Worm (Caenorhabditis elegans) whole organism, L2 larva: ENCODE data around the gene C50A2.3.

ENCODE experiments used
- C34F6.9 ChIP-seq: fragments of 150-350 bp; optimal IDR thresholded peaks from 2 replicates; lab custom pipeline; 2014; ENCODE audit warnings: missing biosample characterization, missing genetic modification characterization
- F13H6.1 ChIP-seq: sonication (generic microtip); optimal IDR thresholded peaks from 2 replicates; lab custom pipeline; 2016; ENCODE audit warnings: missing genetic modification characterization, missing compliant biosample characterization
- Y55F3AM.14 ChIP-seq: fragments of 200-800 bp; sonication (Bioruptor generic); optimal IDR thresholded peaks from 2 replicates; lab custom pipeline; 2018; ENCODE audit warnings: mild to moderate bottlenecking, missing genetic modification characterization, missing compliant biosample characterization
- ama-1 ChIP-seq: fragments of 150-350 bp; optimal IDR thresholded peaks from 2 replicates; lab custom pipeline; 2018; ENCODE audit warnings: inconsistent platforms
- blmp-1 ChIP-seq: sonication (generic microtip); optimal IDR thresholded peaks from 2 replicates; lab custom pipeline; 2017; ENCODE audit warnings: missing genetic modification characterization, mild to moderate bottlenecking, missing compliant biosample characterization, antibody characterized with exemption, moderate library complexity; ENCODE audit not compliant: insufficient read depth
- ceh-16 ChIP-seq: fragments of 150-350 bp; optimal IDR thresholded peaks from 2 replicates; lab custom pipeline; 2014; ENCODE audit warnings: missing biosample characterization, missing genetic modification characterization
- crh-2 ChIP-seq: sonication (generic microtip); optimal IDR thresholded peaks from 2 replicates; lab custom pipeline; 2017; ENCODE audit warnings: missing biosample characterization, missing genetic modification characterization
- dmd-4 ChIP-seq: sonication (generic microtip); optimal IDR thresholded peaks from 2 replicates; lab custom pipeline; 2017; ENCODE audit warnings: missing biosample characterization, missing genetic modification characterization
- egl-27 ChIP-seq: sonication (generic microtip); optimal IDR thresholded peaks from 3 replicates; lab custom pipeline; 2017; ENCODE audit warnings: missing biosample characterization, missing genetic modification reagents, missing genetic modification characterization
- elt-1 ChIP-seq: fragments of 150-350 bp; optimal IDR thresholded peaks from 2 replicates; lab custom pipeline; 2014; ENCODE audit warnings: missing biosample characterization, missing genetic modification characterization
- elt-3 ChIP-seq: sonication (generic microtip); optimal IDR thresholded peaks from 2 replicates; lab custom pipeline; 2017; ENCODE audit warnings: missing biosample characterization, missing genetic modification characterization
- fos-1 ChIP-seq: fragments of 150-350 bp; optimal IDR thresholded peaks from 2 replicates; lab custom pipeline; 2014; ENCODE audit warnings: missing biosample characterization, missing genetic modification characterization
- gmeb-1 ChIP-seq: fragments of 150-350 bp; optimal IDR thresholded peaks from 2 replicates; lab custom pipeline; 2014; ENCODE audit warnings: missing biosample characterization, missing genetic modification characterization
- lin-13 ChIP-seq: fragments of 150-350 bp; optimal IDR thresholded peaks from 2 replicates; lab custom pipeline; 2014; ENCODE audit warnings: missing biosample characterization, missing genetic modification reagents, missing genetic modification characterization
- lin-39 ChIP-seq: fragments of 150-350 bp; optimal IDR thresholded peaks from 2 replicates; lab custom pipeline; 2014; ENCODE audit warnings: missing biosample characterization, missing genetic modification reagents, missing genetic modification characterization
- lsy-2 ChIP-seq, 2 experiments: fragments of 150-350 bp in 1 of 2; sonication (generic microtip) in 1 of 2; optimal IDR thresholded peaks; 2 replicates each; lab custom pipeline; 2014 to 2017; ENCODE audit warnings: missing biosample characterization in 2 of 2, missing genetic modification characterization in 2 of 2
- mab-5 ChIP-seq: fragments of 150-350 bp; optimal IDR thresholded peaks from 2 replicates; lab custom pipeline; 2014; ENCODE audit warnings: missing biosample characterization, missing genetic modification characterization
- mdl-1 ChIP-seq, 2 experiments: fragments of 150-350 bp in 1 of 2; sonication (generic microtip) in 1 of 2; optimal IDR thresholded peaks; 2 replicates each; lab custom pipeline; 2017; ENCODE audit warnings: missing biosample characterization in 2 of 2, missing genetic modification characterization in 2 of 2
- nhr-10 ChIP-seq: sonication (generic microtip); optimal IDR thresholded peaks from 2 replicates; lab custom pipeline; 2017; ENCODE audit warnings: missing biosample characterization, missing genetic modification characterization
- nhr-11 ChIP-seq: fragments of 150-350 bp; optimal IDR thresholded peaks from 2 replicates; lab custom pipeline; 2014; ENCODE audit warnings: missing biosample characterization, missing genetic modification characterization
- nhr-12 ChIP-seq: fragments of 150-350 bp; optimal IDR thresholded peaks from 2 replicates; lab custom pipeline; 2014; ENCODE audit warnings: missing biosample characterization, missing genetic modification characterization
- nhr-129 ChIP-seq: fragments of 150-350 bp; optimal IDR thresholded peaks from 2 replicates; lab custom pipeline; 2014; ENCODE audit warnings: missing biosample characterization, missing genetic modification characterization
- nhr-21 ChIP-seq: fragments of 150-350 bp; optimal IDR thresholded peaks from 2 replicates; lab custom pipeline; 2014; ENCODE audit warnings: missing biosample characterization, missing genetic modification characterization
- nhr-23 ChIP-seq: fragments of 150-350 bp; optimal IDR thresholded peaks from 2 replicates; lab custom pipeline; 2014; ENCODE audit warnings: missing biosample characterization, missing genetic modification reagents, missing genetic modification characterization
- nhr-25 ChIP-seq: fragments of 150-350 bp; sonication (generic microtip); optimal IDR thresholded peaks from 3 replicates; lab custom pipeline; 2014; ENCODE audit warnings: missing biosample characterization, missing genetic modification characterization
- nhr-77 ChIP-seq: fragments of 150-350 bp; optimal IDR thresholded peaks from 2 replicates; lab custom pipeline; 2014; ENCODE audit warnings: missing biosample characterization, missing genetic modification characterization
- peb-1 ChIP-seq: fragments of 150-350 bp; optimal IDR thresholded peaks from 2 replicates; lab custom pipeline; 2014; ENCODE audit warnings: missing biosample characterization, missing genetic modification characterization
- skn-1 ChIP-seq: sonication (generic microtip); optimal IDR thresholded peaks from 2 replicates; lab custom pipeline; 2017; ENCODE audit warnings: missing biosample characterization, missing genetic modification characterization
- sma-9 ChIP-seq, 2 experiments: fragments of 150-350 bp in 1 of 2; sonication (generic microtip) in 1 of 2; optimal IDR thresholded peaks; 2 replicates each; lab custom pipeline; 2014 to 2016; ENCODE audit warnings: missing genetic modification characterization in 2 of 2, mild to moderate bottlenecking in 1 of 2, missing biosample characterization in 1 of 2, missing compliant biosample characterization in 1 of 2, missing genetic modification reagents in 1 of 2, moderate library complexity in 1 of 2
- unc-39 ChIP-seq: fragments of 150-350 bp; optimal IDR thresholded peaks from 2 replicates; lab custom pipeline; 2014; ENCODE audit warnings: missing biosample characterization, missing genetic modification characterization
- unc-62 ChIP-seq: fragments of 150-350 bp; optimal IDR thresholded peaks from 2 replicates; lab custom pipeline; 2014; ENCODE audit warnings: missing biosample characterization, missing genetic modification reagents, missing genetic modification characterization
- zag-1 ChIP-seq: fragments of 150-350 bp; optimal IDR thresholded peaks from 2 replicates; lab custom pipeline; 2014; ENCODE audit warnings: missing biosample characterization, missing genetic modification characterization
- ztf-1 ChIP-seq: fragments of 200-800 bp; sonication (Bioruptor generic); conservative IDR thresholded peaks from 2 replicates; pipeline ENCODE4 v1.3.6; 2022; ENCODE audit warnings: missing genetic modification characterization, missing compliant biosample characterization
- ztf-4 ChIP-seq: fragments of 150-350 bp; optimal IDR thresholded peaks from 2 replicates; lab custom pipeline; 2014; ENCODE audit warnings: missing biosample characterization, missing genetic modification characterization

Gene C50A2.3

ce11 chrIV:1118566-1118965, 39.3 kb downstream of the C50A2.3 start, which contains the start of gene srx-13:
Gene srx-13 (minus strand): TSS chrIV:1118666.
- TF ChIP-seq egl-27, result no peak
- no peak for TF ChIP-seq zag-1
- TF ChIP-seq unc-39 (tag; lab: Kevin White, UChicago), result no peak
- TF ChIP-seq crh-2 (tag; lab: Kevin White, UChicago), result no peak
- no peak for TF ChIP-seq dmd-4 (tag; lab: Kevin White, UChicago)
- TF ChIP-seq nhr-12 (tag; lab: Kevin White, UChicago), result no peak
- TF ChIP-seq mab-5 (tag; lab: Kevin White, UChicago), result no peak
- no peak for TF ChIP-seq lin-13 (GFP tag; lab: Kevin White, UChicago)
- no peak for TF ChIP-seq nhr-129 (tag; lab: Kevin White, UChicago)
- TF ChIP-seq fos-1 (tag; lab: Kevin White, UChicago), result no peak
- no peak for TF ChIP-seq sma-9 (GFP tag; optimal IDR thresholded peaks at IDR 0.05; lab: Kevin White, UChicago)
- TF ChIP-seq sma-9 (tag; optimal IDR thresholded peaks at IDR 0.05; lab: Kevin White, UChicago), result no peak
- no peak for TF ChIP-seq skn-1 (tag; lab: Kevin White, UChicago)
- no peak for TF ChIP-seq mdl-1 (tag; optimal IDR thresholded peaks at IDR 0.05; lab: Kevin White, UChicago)
- TF ChIP-seq unc-62 (GFP tag; lab: Kevin White, UChicago), result no peak
- no peak for TF ChIP-seq nhr-11
- TF ChIP-seq lsy-2 (tag; optimal IDR thresholded peaks at IDR 0.05; lab: Kevin White, UChicago), result no peak
- TF ChIP-seq nhr-25 (tag; lab: Kevin White, UChicago), result no peak
- TF ChIP-seq F13H6.1 (tag; lab: Kevin White, UChicago), result no peak
- TF ChIP-seq lin-39 (tag; lab: Kevin White, UChicago), result no peak

- TF ChIP-seq zag-1 (no peak), nhr-10 (tag; lab: Kevin White, UChicago) (no peak), elt-1 (tag; lab: Kevin White, UChicago) (no peak), lin-39 (tag; lab: Kevin White, UChicago) (no peak), nhr-129 (tag; lab: Kevin White, UChicago) (no peak), peb-1 (tag; lab: Kevin White, UChicago) (no peak), ceh-16 (tag; lab: Kevin White, UChicago) (no peak), sma-9 (GFP tag; optimal IDR thresholded peaks at IDR 0.05; lab: Kevin White, UChicago) (no peak), sma-9 (tag; optimal IDR thresholded peaks at IDR 0.05; lab: Kevin White, UChicago) (no peak), nhr-25 (tag; lab: Kevin White, UChicago) (no peak), nhr-23 (no peak), F13H6.1 (tag; lab: Kevin White, UChicago) (no peak), nhr-77 (tag; lab: Kevin White, UChicago) (no peak), unc-62 (GFP tag; lab: Kevin White, UChicago) (no peak), ztf-1 (GFP tag; lab: Robert Waterston, UW) (no peak)
These were observed 44.2 kb downstream of the C50A2.3 start, which contains the start of gene srx-14 for ce11 chrIV:1113638-1114037. Gene srx-14 (minus strand): TSS chrIV:1113738.

ce11 chrIV:1110999-1111398, 46.8 kb downstream of the C50A2.3 start:
- TF ChIP-seq F13H6.1 (tag; lab: Kevin White, UChicago), result peak; percentile 20
- no peak for TF ChIP-seq nhr-21
- TF ChIP-seq mab-5 (tag; lab: Kevin White, UChicago), result no peak
- TF ChIP-seq Y55F3AM.14, result no peak
- TF ChIP-seq zag-1, result no peak

- TF ChIP-seq ama-1 (lab: Kevin White, UChicago) (no peak), blmp-1 (tag; lab: Kevin White, UChicago) (no peak), lsy-2 (tag; optimal IDR thresholded peaks at IDR 0.05; lab: Kevin White, UChicago) (peak in 1 of 2 experiments; percentile 23), ceh-16 (tag; lab: Kevin White, UChicago) (no peak), nhr-10 (tag; lab: Kevin White, UChicago) (no peak), C34F6.9 (tag; lab: Kevin White, UChicago) (no peak), sma-9 (GFP tag; optimal IDR thresholded peaks at IDR 0.05; lab: Kevin White, UChicago) (peak; percentile 52), sma-9 (tag; optimal IDR thresholded peaks at IDR 0.05; lab: Kevin White, UChicago) (no peak), gmeb-1 (no peak), F13H6.1 (tag; lab: Kevin White, UChicago) (peak; percentile 82), nhr-11 (no peak), elt-3 (tag; lab: Kevin White, UChicago) (no peak), Y55F3AM.14 (no peak), nhr-129 (tag; lab: Kevin White, UChicago) (peak; percentile 66), ztf-4 (tag; lab: Kevin White, UChicago) (peak; percentile 40)
- TF ChIP-seq, all 48 proteins: peak for 5
These were observed 49.8 kb downstream of the C50A2.3 start for ce11 chrIV:1108030-1108429.
